Fruit fly (Drosophila melanogaster): ENCODE data around the gene Trmt112.

DNA sequence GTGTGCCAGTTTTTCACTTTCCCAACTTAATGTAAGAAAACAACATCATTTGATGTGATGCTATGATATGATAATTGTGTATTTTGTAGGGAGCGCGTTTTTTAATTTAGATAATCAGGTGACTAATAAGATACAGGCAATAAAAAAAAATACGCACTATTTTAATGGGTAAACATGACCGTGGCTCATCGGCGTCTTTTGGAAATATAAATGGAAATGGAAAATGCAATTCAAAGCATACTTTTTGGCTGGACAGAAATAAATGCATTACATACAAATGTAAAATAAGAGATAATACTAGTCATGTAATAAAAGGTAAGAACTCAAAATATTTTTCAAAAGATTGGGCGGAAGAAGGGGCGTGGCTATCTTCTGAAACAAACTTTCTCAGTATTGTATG, 45.8 kb upstream of the Trmt112 start:
- TF ChIP-seq ovo (GFP tag; optimal IDR thresholded peaks at IDR 0.05), result no peak
- TF ChIP-seq kay (GFP tag; ENCODE audit: borderline replicate concordance), result no peak
- no peak for TF ChIP-seq CG12768 (GFP tag; optimal IDR thresholded peaks at IDR 0.05)
